Fruit fly (Drosophila melanogaster): Measurements from ENCODE around the gene Dfd.

DNA sequence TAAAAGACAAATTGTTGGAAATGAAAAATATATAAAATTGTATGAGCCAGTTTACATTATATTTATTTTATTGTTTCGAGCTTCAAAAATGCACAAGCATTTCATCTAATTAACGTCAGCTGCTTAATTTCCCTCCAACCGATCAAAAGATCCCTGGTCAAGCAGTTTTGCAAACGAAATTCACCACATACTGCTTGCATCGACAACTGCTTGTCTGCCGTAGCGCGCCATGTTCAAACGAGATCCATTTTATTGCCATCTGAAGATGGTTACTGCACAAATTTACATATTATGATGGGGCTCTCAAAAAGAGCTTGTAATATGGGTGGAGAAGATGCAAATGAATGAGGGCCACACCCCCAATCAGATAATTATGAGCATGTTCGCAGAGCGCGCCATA, 23.4 kb upstream of the Dfd start:
- TF ChIP-seq CG8478 (optimal IDR thresholded peaks at IDR 0.05), result no peak
- peak; percentile 15 to 42 for TF ChIP-seq CTCF (optimal IDR thresholded peaks at IDR 0.05)
